Worm (Caenorhabditis elegans) whole organism, early embryonic: ENCODE results near the gene skpo-3.

ENCODE experiments used
- B0310.2 ChIP-seq: sonication (generic microtip); optimal IDR thresholded peaks from 2 replicates; lab custom pipeline; 2016; ENCODE audit warnings: mild to moderate bottlenecking, missing genetic modification characterization, missing compliant biosample characterization
- F13C5.2 ChIP-seq: sonication (generic microtip); optimal IDR thresholded peaks from 2 replicates; lab custom pipeline; 2017; ENCODE audit warnings: mild to moderate bottlenecking, missing genetic modification characterization, inconsistent platforms, missing compliant biosample characterization
- ama-1 ChIP-seq: fragments of 150-350 bp; optimal IDR thresholded peaks from 2 replicates; lab custom pipeline; 2014
- ceh-36 ChIP-seq: sonication (generic microtip); optimal IDR thresholded peaks from 2 replicates; lab custom pipeline; 2016; ENCODE audit warnings: missing genetic modification characterization, inconsistent platforms, missing compliant biosample characterization
- ets-7 ChIP-seq: sonication (generic microtip); optimal IDR thresholded peaks from 2 replicates; lab custom pipeline; 2016; ENCODE audit warnings: missing genotype, missing genetic modification characterization, missing compliant biosample characterization
- flt-1 ChIP-seq: fragments of 200-800 bp; sonication (Bioruptor generic); IDR thresholded peaks from 2 replicates; pipeline ENCODE4 v1.3.6; 2022; ENCODE audit warnings: missing genetic modification characterization, missing compliant biosample characterization
- hmbx-1 ChIP-seq: sonication (generic microtip); optimal IDR thresholded peaks from 2 replicates; lab custom pipeline; 2016; ENCODE audit warnings: mild to moderate bottlenecking, missing genetic modification characterization, missing compliant biosample characterization
- hmg-4 ChIP-seq: fragments of 200-800 bp; sonication (Bioruptor generic); optimal IDR thresholded peaks from 2 replicates; lab custom pipeline; 2018; ENCODE audit warnings: mild to moderate bottlenecking, missing genetic modification characterization, missing compliant biosample characterization
- pes-1 ChIP-seq: fragments of 200-800 bp; sonication (Bioruptor generic); IDR thresholded peaks from 2 replicates; pipeline ENCODE4 v1.3.6; 2022; ENCODE audit warnings: missing genetic modification reagents, missing genetic modification characterization, missing compliant biosample characterization
- scrt-1 ChIP-seq: fragments of 200-800 bp; sonication (Bioruptor generic); IDR thresholded peaks from 2 replicates; pipeline ENCODE4 v1.3.6; 2022; ENCODE audit warnings: missing genetic modification characterization, missing compliant biosample characterization
- sea-1 ChIP-seq: fragments of 200-800 bp; sonication (Bioruptor generic); conservative IDR thresholded peaks from 2 replicates; pipeline ENCODE4 v1.3.6; 2022; ENCODE audit warnings: missing genetic modification characterization, missing compliant biosample characterization
- tbx-11 ChIP-seq: fragments of 200-800 bp; sonication (Bioruptor generic); IDR thresholded peaks from 2 replicates; pipeline ENCODE4 v1.3.6; 2022; ENCODE audit warnings: missing genetic modification characterization, missing compliant biosample characterization
- tbx-37 ChIP-seq: fragments of 200-800 bp; sonication (Bioruptor generic); conservative IDR thresholded peaks from 2 replicates; pipeline ENCODE4 v1.3.6; 2022; ENCODE audit warnings: missing genetic modification reagents, missing genetic modification characterization, missing compliant biosample characterization
- tra-4 ChIP-seq: sonication (generic microtip); optimal IDR thresholded peaks from 2 replicates; lab custom pipeline; 2017; ENCODE audit warnings: missing genetic modification characterization, missing compliant biosample characterization

DNA sequence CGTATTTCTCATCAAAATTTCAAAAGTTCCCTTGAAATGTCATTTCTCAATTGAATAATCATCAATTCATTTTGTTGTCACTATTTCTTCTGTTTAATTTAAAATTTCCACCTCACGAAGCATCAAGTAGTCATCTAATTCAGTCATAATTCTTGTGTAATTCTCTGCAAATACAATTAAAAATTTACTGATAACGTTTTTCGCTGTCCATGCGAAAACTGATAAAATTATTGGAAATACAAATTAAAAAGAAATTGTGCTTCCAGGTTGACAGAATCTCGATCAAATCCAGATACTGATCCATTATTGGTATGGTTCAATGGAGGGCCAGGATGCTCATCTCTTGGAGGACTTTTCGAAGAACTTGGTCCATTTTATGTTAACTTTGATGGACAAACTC lies 12.4 kb upstream of the skpo-3 start:
- TF ChIP-seq pes-1 (GFP tag; lab: Robert Waterston, UW) (no peak), hmg-4 (no peak), ama-1 (lab: Kevin White, UChicago) (no peak), B0310.2 (tag; lab: Kevin White, UChicago) (no peak), ceh-36 (tag; lab: Kevin White, UChicago) (no peak), tbx-11 (GFP tag; lab: Robert Waterston, UW) (no peak), flt-1 (GFP tag; lab: Robert Waterston, UW) (no peak), sea-1 (GFP tag; lab: Robert Waterston, UW) (no peak), scrt-1 (no peak), tbx-37 (GFP tag; lab: Robert Waterston, UW) (no peak), hmbx-1 (tag; lab: Kevin White, UChicago) (no peak), tra-4 (tag; lab: Kevin White, UChicago) (no peak), F13C5.2 (no peak), ets-7 (tag; lab: Kevin White, UChicago) (no peak)
